Fruit fly (Drosophila melanogaster) whole organism, embryonic: ENCODE data around the gene Ubqn.

Experiments used
- Abd-B ChIP-seq: fragments of 200-800 bp; sonication (Bioruptor generic); optimal IDR thresholded peaks from 2 replicates; lab custom pipeline; 2018; ENCODE audit warnings: missing biosample characterization, mild to moderate bottlenecking, missing genetic modification characterization, moderate library complexity
- CG10431 ChIP-seq: fragments of 200-800 bp; sonication (Bioruptor generic); optimal IDR thresholded peaks from 3 replicates; lab custom pipeline; 2018; ENCODE audit warnings: missing biosample characterization, mild to moderate bottlenecking, missing genetic modification characterization
- CG11504 ChIP-seq: fragments of 200-800 bp; sonication (Bioruptor generic); optimal IDR thresholded peaks from 3 replicates; lab custom pipeline; 2019; ENCODE audit warnings: missing biosample characterization, mild to moderate bottlenecking, missing genetic modification characterization, moderate library complexity
- CG12236 ChIP-seq: fragments of 200-800 bp; sonication (Bioruptor generic); optimal IDR thresholded peaks from 2 replicates; lab custom pipeline; 2016; ENCODE audit warnings: missing biosample characterization, missing genetic modification characterization
- CG1233 ChIP-seq: fragments of 200-800 bp; sonication (Bioruptor generic); optimal IDR thresholded peaks from 4 replicates; lab custom pipeline; 2018; ENCODE audit warnings: missing biosample characterization, mild to moderate bottlenecking, missing genetic modification characterization
- CG13296 ChIP-seq: fragments of 200-800 bp; sonication (Bioruptor generic); optimal IDR thresholded peaks from 3 replicates; lab custom pipeline; 2018; ENCODE audit warnings: missing biosample characterization, mild to moderate bottlenecking, missing genetic modification characterization
- CG13624 ChIP-seq: fragments of 200-800 bp; sonication (Bioruptor generic); optimal IDR thresholded peaks from 2 replicates; lab custom pipeline; 2016; ENCODE audit warnings: missing biosample characterization, missing genetic modification characterization
- CG13775 ChIP-seq: fragments of 200-800 bp; sonication (Bioruptor generic); optimal IDR thresholded peaks from 3 replicates; lab custom pipeline; 2017; ENCODE audit warnings: missing biosample characterization, mild to moderate bottlenecking, missing genetic modification characterization
- CG17186 ChIP-seq: fragments of 200-800 bp; sonication (Bioruptor generic); optimal IDR thresholded peaks from 3 replicates; lab custom pipeline; 2017; ENCODE audit warnings: missing biosample characterization, missing genetic modification reagents, missing genetic modification characterization
- CG17361 ChIP-seq: fragments of 200-800 bp; sonication (Bioruptor generic); IDR thresholded peaks from 3 replicates; pipeline ENCODE4 v1.3.6; 2022; ENCODE audit warnings: missing biosample characterization, missing genetic modification characterization
- CG1792 ChIP-seq: fragments of 200-800 bp; sonication (Bioruptor generic); optimal IDR thresholded peaks from 2 replicates; lab custom pipeline; 2016; ENCODE audit warnings: missing biosample characterization, missing genetic modification characterization
- CG18619 ChIP-seq: fragments of 200-800 bp; sonication (Bioruptor generic); optimal IDR thresholded peaks from 3 replicates; lab custom pipeline; 2017; ENCODE audit warnings: missing biosample characterization, mild to moderate bottlenecking, missing genetic modification characterization
- CG2116 ChIP-seq: fragments of 200-800 bp; sonication (Bioruptor generic); optimal IDR thresholded peaks from 3 replicates; lab custom pipeline; 2018; ENCODE audit warnings: missing biosample characterization, mild to moderate bottlenecking, missing genetic modification characterization
- CG2875 ChIP-seq: fragments of 200-800 bp; sonication (Bioruptor generic); optimal IDR thresholded peaks from 2 replicates; lab custom pipeline; 2017; ENCODE audit warnings: missing biosample characterization, mild to moderate bottlenecking, missing genetic modification characterization, missing genetic modification reagents
- CG30403 ChIP-seq: fragments of 200-800 bp; sonication (Bioruptor generic); optimal IDR thresholded peaks from 3 replicates; lab custom pipeline; 2016; ENCODE audit warnings: missing biosample characterization, missing genetic modification characterization
- CG30431 ChIP-seq: fragments of 200-800 bp; sonication (Bioruptor generic); optimal IDR thresholded peaks from 2 replicates; lab custom pipeline; 2017; ENCODE audit warnings: missing biosample characterization, missing genetic modification characterization
- CG34376 ChIP-seq: fragments of 200-800 bp; sonication (Bioruptor generic); optimal IDR thresholded peaks from 2 replicates; lab custom pipeline; 2018; ENCODE audit warnings: missing biosample characterization, mild to moderate bottlenecking, missing genetic modification characterization
- CG4617 ChIP-seq: fragments of 200-800 bp; sonication (Bioruptor generic); optimal IDR thresholded peaks from 3 replicates; lab custom pipeline; 2016; ENCODE audit warnings: missing biosample characterization, missing genetic modification characterization, borderline replicate concordance
- CG6175 ChIP-seq: fragments of 200-800 bp; sonication (Bioruptor generic); IDR thresholded peaks from 3 replicates; pipeline ENCODE4 v1.3.6; 2022; ENCODE audit warnings: missing biosample characterization, missing genetic modification characterization
- CG7372 ChIP-seq: fragments of 200-800 bp; sonication (Bioruptor generic); IDR thresholded peaks from 2 replicates; pipeline ENCODE4 v1.3.6; 2022; ENCODE audit warnings: missing biosample characterization, missing genetic modification characterization
- CG8359 ChIP-seq: fragments of 200-800 bp; sonication (Bioruptor generic); optimal IDR thresholded peaks from 2 replicates; lab custom pipeline; 2017; ENCODE audit warnings: missing biosample characterization, mild to moderate bottlenecking, missing genetic modification characterization, borderline replicate concordance
- CoRest ChIP-seq: fragments of 200-800 bp; sonication (Bioruptor generic); optimal IDR thresholded peaks from 3 replicates; lab custom pipeline; 2018; ENCODE audit warnings: missing biosample characterization, mild to moderate bottlenecking, missing genetic modification characterization, moderate library complexity
- D ChIP-seq, 2 experiments: fragments of 200-800 bp in 1 of 2; fragments of >200 bp in 1 of 2; sonication (Bioruptor generic) in 1 of 2; optimal IDR thresholded peaks; 2 replicates in 1 of 2; 3 replicates in 1 of 2; lab custom pipeline; 2017; ENCODE audit warnings: mild to moderate bottlenecking in 1 of 2, missing biosample characterization in 1 of 2, missing genetic modification characterization in 1 of 2, missing genetic modification reagents in 1 of 2
- Dek ChIP-seq: fragments of 200-800 bp; sonication (Bioruptor generic); optimal IDR thresholded peaks from 3 replicates; lab custom pipeline; 2019; ENCODE audit warnings: missing biosample characterization, mild to moderate bottlenecking, missing genetic modification characterization, moderate library complexity
- Dp ChIP-seq: fragments of 200-800 bp; sonication (Bioruptor generic); optimal IDR thresholded peaks from 2 replicates; lab custom pipeline; 2018; ENCODE audit warnings: missing biosample characterization, mild to moderate bottlenecking, missing genetic modification characterization, moderate library complexity
- Dref ChIP-seq: fragments of 200-800 bp; sonication (Bioruptor generic); IDR thresholded peaks from 2 replicates; pipeline ENCODE4 v1.3.6; 2022; ENCODE audit warnings: missing biosample characterization, missing genetic modification characterization
- Hsf ChIP-seq: fragments of 200-800 bp; sonication (Bioruptor generic); optimal IDR thresholded peaks from 3 replicates; lab custom pipeline; 2016; ENCODE audit warnings: missing biosample characterization, missing genetic modification characterization
- Lpt ChIP-seq: fragments of >200 bp; optimal IDR thresholded peaks from 2 replicates; lab custom pipeline; 2018; ENCODE audit warnings: missing biosample characterization, missing genetic modification characterization
- Neu2 ChIP-seq: fragments of 200-800 bp; sonication (Bioruptor generic); optimal IDR thresholded peaks from 3 replicates; lab custom pipeline; 2016; ENCODE audit warnings: missing biosample characterization, missing genetic modification characterization, borderline replicate concordance
- NfI ChIP-seq: fragments of 200-800 bp; sonication (Bioruptor generic); optimal IDR thresholded peaks from 3 replicates; lab custom pipeline; 2018; ENCODE audit warnings: missing biosample characterization, mild to moderate bottlenecking, missing genetic modification characterization, moderate library complexity
- Rx ChIP-seq: fragments of 200-800 bp; sonication (Bioruptor generic); IDR thresholded peaks from 2 replicates; pipeline ENCODE4 v1.3.6; 2022; ENCODE audit warnings: missing biosample characterization, missing genetic modification characterization
- Side ChIP-seq: fragments of 200-800 bp; sonication (Bioruptor generic); optimal IDR thresholded peaks from 2 replicates; lab custom pipeline; 2016; ENCODE audit warnings: missing biosample characterization, missing genetic modification characterization
- ara ChIP-seq: fragments of 200-800 bp; sonication (Bioruptor generic); IDR thresholded peaks from 2 replicates; pipeline ENCODE4 v1.3.6; 2022; ENCODE audit warnings: missing biosample characterization, missing genetic modification characterization
- caup ChIP-seq: fragments of 200-800 bp; sonication (Bioruptor generic); optimal IDR thresholded peaks from 3 replicates; lab custom pipeline; 2017; ENCODE audit warnings: missing biosample characterization, mild to moderate bottlenecking, missing genetic modification characterization, moderate library complexity; ENCODE audit not compliant: severe bottlenecking
- en ChIP-seq: fragments of 200-800 bp; sonication (Bioruptor generic); optimal IDR thresholded peaks from 2 replicates; lab custom pipeline; 2016; ENCODE audit warnings: missing biosample characterization, missing genetic modification characterization
- fd102C ChIP-seq: fragments of 200-800 bp; sonication (Bioruptor generic); optimal IDR thresholded peaks from 2 replicates; lab custom pipeline; 2018; ENCODE audit warnings: missing biosample characterization, mild to moderate bottlenecking, missing genetic modification characterization, moderate library complexity
- fd3F ChIP-seq: fragments of 200-800 bp; sonication (Bioruptor generic); optimal IDR thresholded peaks from 2 replicates; lab custom pipeline; 2018; ENCODE audit warnings: missing biosample characterization, mild to moderate bottlenecking, missing genetic modification characterization, moderate library complexity
- fd96Cb ChIP-seq: fragments of 200-800 bp; sonication (Bioruptor generic); optimal IDR thresholded peaks from 2 replicates; lab custom pipeline; 2018; ENCODE audit warnings: missing biosample characterization, mild to moderate bottlenecking, missing genetic modification characterization, moderate library complexity
- gem ChIP-seq: fragments of 200-800 bp; sonication (Bioruptor generic); optimal IDR thresholded peaks from 2 replicates; lab custom pipeline; 2019; ENCODE audit warnings: missing biosample characterization, mild to moderate bottlenecking, missing genetic modification characterization, moderate library complexity
- hb ChIP-seq: fragments of 200-800 bp; sonication (Bioruptor generic); IDR thresholded peaks from 3 replicates; pipeline ENCODE4 v1.3.6; 2022; ENCODE audit warnings: missing biosample characterization, missing genetic modification characterization; ENCODE audit not compliant: partially characterized antibody
- knrl ChIP-seq: fragments of 200-800 bp; sonication (Bioruptor generic); IDR thresholded peaks from 3 replicates; pipeline ENCODE4 v1.3.6; 2022; ENCODE audit warnings: missing biosample characterization, missing genetic modification characterization; ENCODE audit not compliant: partially characterized antibody
- run ChIP-seq: fragments of 200-800 bp; sonication (Bioruptor generic); optimal IDR thresholded peaks from 3 replicates; lab custom pipeline; 2018; ENCODE audit warnings: missing biosample characterization, mild to moderate bottlenecking, missing genetic modification characterization
- sim ChIP-seq: fragments of 200-800 bp; sonication (Bioruptor generic); IDR thresholded peaks from 2 replicates; pipeline ENCODE4 v1.3.6; 2022; ENCODE audit warnings: missing biosample characterization, missing genetic modification characterization
- sna ChIP-seq: fragments of 200-800 bp; sonication (Bioruptor generic); IDR thresholded peaks from 2 replicates; pipeline ENCODE4 v1.3.6; 2022; ENCODE audit warnings: missing biosample characterization, missing genetic modification characterization; ENCODE audit not compliant: partially characterized antibody
- tgo ChIP-seq: fragments of 200-800 bp; sonication (Bioruptor generic); IDR thresholded peaks from 3 replicates; pipeline ENCODE4 v1.3.6; 2022; ENCODE audit warnings: missing biosample characterization, missing genetic modification characterization
- tx ChIP-seq: fragments of 200-800 bp; sonication (Bioruptor generic); optimal IDR thresholded peaks from 2 replicates; lab custom pipeline; 2016; ENCODE audit warnings: missing biosample characterization, missing genetic modification characterization
- usp ChIP-seq: fragments of >200 bp; optimal IDR thresholded peaks from 2 replicates; lab custom pipeline; 2017; ENCODE audit warnings: missing biosample characterization, missing genetic modification characterization
- zen2 ChIP-seq: fragments of 200-800 bp; sonication (Bioruptor generic); IDR thresholded peaks from 3 replicates; pipeline ENCODE4 v1.3.6; 2022; ENCODE audit warnings: missing biosample characterization, missing genetic modification characterization; ENCODE audit not compliant: partially characterized antibody
- zfh2 ChIP-seq: fragments of 200-800 bp; sonication (Bioruptor generic); optimal IDR thresholded peaks from 2 replicates; lab custom pipeline; 2016; ENCODE audit warnings: missing biosample characterization, missing genetic modification characterization

Ubqn gene

DNA sequence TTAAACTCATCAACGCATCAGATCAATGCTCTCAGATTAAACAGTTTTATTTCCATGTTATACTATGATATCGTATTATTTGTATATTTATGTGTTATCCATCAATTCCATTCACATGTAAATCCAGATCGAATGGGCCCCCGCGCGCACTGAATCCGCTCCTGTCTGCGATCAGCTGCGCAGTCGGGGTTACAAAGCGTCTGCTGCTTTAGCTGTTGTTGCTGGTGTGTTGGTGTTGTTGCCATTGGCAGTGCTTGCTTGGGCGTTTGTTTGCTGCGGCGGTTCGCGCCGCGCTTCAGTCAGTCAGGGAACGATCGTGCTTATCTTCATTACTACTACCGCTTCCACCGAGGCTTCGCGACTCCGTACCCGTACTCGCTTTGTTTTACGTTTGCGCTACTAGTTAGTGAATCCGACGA is 16.6 kb upstream of the Ubqn start, which contains the start of gene Zw (continued):
- TF ChIP-seq NfI (GFP tag; lab: Kevin White, UChicago) (peak; percentile 52), fd102C (no peak), knrl (GFP tag; lab: Robert Waterston, UW) (peak; percentile 46; the same call in 2 of the 3 replicates), gem (peak; percentile 59), run (tag; lab: Kevin White, UChicago) (no peak), CG34376 (GFP tag; lab: Kevin White, UChicago) (peak; percentile 38), CG13775 (no peak), CG17361 (peak; percentile 53; the same call in 2 of the 3 replicates), Dp (GFP tag; lab: Kevin White, UChicago) (no peak), CG17186 (GFP tag; lab: Kevin White, UChicago) (no peak), CG1792 (GFP tag; lab: Kevin White, UChicago) (no peak), D (optimal IDR thresholded peaks at IDR 0.05; lab: Kevin White, UChicago) (no peak), D (GFP tag; optimal IDR thresholded peaks at IDR 0.05; lab: Kevin White, UChicago) (no peak), usp (no peak), CG30403 (GFP tag; lab: Kevin White, UChicago) (peak; percentile 60), CG2875 (GFP tag; lab: Kevin White, UChicago) (no peak), sna (no peak), Side (GFP tag; lab: Kevin White, UChicago) (peak; percentile 24), zfh2 (GFP tag; lab: Kevin White, UChicago) (peak; percentile 59), tx (GFP tag; lab: Kevin White, UChicago) (no peak), CG10431 (GFP tag; lab: Kevin White, UChicago) (no peak), caup (GFP tag; lab: Kevin White, UChicago) (peak; percentile 9), CG8359 (no peak), CG18619 (peak; percentile 16), en (GFP tag; lab: Kevin White, UChicago) (peak; percentile 0), sim (GFP tag; lab: Robert Waterston, UW) (no peak), Abd-B (GFP tag; lab: Kevin White, UChicago) (no peak), CG7372 (GFP tag; lab: Robert Waterston, UW) (0 out of 2 replicates have a peak, but pooled peaks have one; percentile 34), fd96Cb (peak; percentile 25), zen2 (GFP tag; lab: Robert Waterston, UW) (no peak), Lpt (GFP tag; lab: Kevin White, UChicago) (no peak), CG6175 (GFP tag; lab: Robert Waterston, UW) (peak; percentile 89), Hsf (peak; percentile 23), ara (peak; percentile 36; the same call in 1 of the 2 replicates), CG4617 (GFP tag; lab: Kevin White, UChicago) (no peak), fd3F (GFP tag; lab: Kevin White, UChicago) (no peak), tgo (GFP tag; lab: Robert Waterston, UW) (peak; percentile 67), CG11504 (tag; lab: Kevin White, UChicago) (peak; percentile 35), Dref (no peak), CG2116 (GFP tag; lab: Kevin White, UChicago) (no peak), hb (GFP tag; lab: Robert Waterston, UW) (no peak), Dek (tag; lab: Kevin White, UChicago) (no peak), CoRest (tag; lab: Kevin White, UChicago) (peak; percentile 43), CG12236 (no peak), CG13296 (peak; percentile 28), Neu2 (GFP tag; lab: Kevin White, UChicago) (no peak), Rx (GFP tag; lab: Robert Waterston, UW) (no peak), CG30431 (peak; percentile 47), CG1233 (GFP tag; lab: Kevin White, UChicago) (peak; percentile 7), CG13624 (GFP tag; lab: Kevin White, UChicago) (peak; percentile 10)
